Fruit fly (Drosophila melanogaster) whole organism, embryonic: Measurements from ENCODE around the gene CecB.

Experiments
- B-H2 ChIP-seq: fragments of 200-800 bp; sonication (Bioruptor generic); optimal IDR thresholded peaks from 2 replicates; lab custom pipeline; 2018; ENCODE audit warnings: missing biosample characterization, mild to moderate bottlenecking, missing genetic modification characterization
- CG10431 ChIP-seq: fragments of 200-800 bp; sonication (Bioruptor generic); optimal IDR thresholded peaks from 3 replicates; lab custom pipeline; 2018; ENCODE audit warnings: missing biosample characterization, mild to moderate bottlenecking, missing genetic modification characterization
- CG11504 ChIP-seq: fragments of 200-800 bp; sonication (Bioruptor generic); optimal IDR thresholded peaks from 3 replicates; lab custom pipeline; 2019; ENCODE audit warnings: missing biosample characterization, mild to moderate bottlenecking, missing genetic modification characterization, moderate library complexity
- CG12769 ChIP-seq: fragments of 200-800 bp; sonication (Bioruptor generic); optimal IDR thresholded peaks from 2 replicates; lab custom pipeline; 2019; ENCODE audit warnings: missing biosample characterization, mild to moderate bottlenecking, missing genetic modification characterization, moderate library complexity
- CG13287 ChIP-seq: fragments of 200-800 bp; sonication (Bioruptor generic); IDR thresholded peaks from 2 replicates; pipeline ENCODE4 v1.3.6; 2022; ENCODE audit warnings: missing biosample characterization, missing genetic modification characterization; ENCODE audit not compliant: partially characterized antibody
- CG15514 ChIP-seq: fragments of 200-800 bp; sonication (Bioruptor generic); optimal IDR thresholded peaks from 3 replicates; lab custom pipeline; 2017; ENCODE audit warnings: missing biosample characterization, missing genetic modification characterization, mild to moderate bottlenecking, moderate library complexity, missing genetic modification reagents
- CG15601 ChIP-seq: fragments of 200-800 bp; sonication (Bioruptor generic); optimal IDR thresholded peaks from 3 replicates; lab custom pipeline; 2019; ENCODE audit warnings: missing biosample characterization, mild to moderate bottlenecking, missing genetic modification characterization, moderate library complexity
- CG16779 ChIP-seq: fragments of 200-800 bp; sonication (Bioruptor generic); IDR thresholded peaks from 2 replicates; pipeline ENCODE4 v1.3.6; 2022; ENCODE audit warnings: missing biosample characterization, missing genetic modification characterization
- CG18764 ChIP-seq: fragments of 200-800 bp; sonication (Bioruptor generic); optimal IDR thresholded peaks from 3 replicates; lab custom pipeline; 2016; ENCODE audit warnings: missing biosample characterization, missing genetic modification characterization
- CG2199 ChIP-seq: fragments of 200-800 bp; sonication (Bioruptor generic); IDR thresholded peaks from 3 replicates; pipeline ENCODE4 v1.3.6; 2022; ENCODE audit warnings: missing biosample characterization, missing genetic modification characterization
- CG3995 ChIP-seq: fragments of 200-800 bp; sonication (Bioruptor generic); optimal IDR thresholded peaks from 3 replicates; lab custom pipeline; 2016; ENCODE audit warnings: missing biosample characterization, missing genetic modification characterization
- CG6254 ChIP-seq: fragments of 200-800 bp; sonication (Bioruptor generic); optimal IDR thresholded peaks from 3 replicates; lab custom pipeline; 2017; ENCODE audit warnings: mild to moderate bottlenecking, missing biosample characterization, missing genetic modification reagents, missing genetic modification characterization
- CG6854 ChIP-seq: fragments of 200-800 bp; sonication (Bioruptor generic); optimal IDR thresholded peaks from 3 replicates; lab custom pipeline; 2017; ENCODE audit warnings: missing biosample characterization, mild to moderate bottlenecking, missing genetic modification characterization
- CG8290 ChIP-seq, 3 experiments: fragments of 200-800 bp; sonication (Bioruptor generic); optimal IDR thresholded peaks; 2 replicates each; lab custom pipeline; 2016 to 2019; ENCODE audit warnings: missing biosample characterization in 3 of 3, missing genetic modification characterization in 3 of 3, mild to moderate bottlenecking in 2 of 3, moderate library complexity in 1 of 3
- CHES-1-like ChIP-seq: fragments of 200-800 bp; sonication (Bioruptor generic); optimal IDR thresholded peaks from 2 replicates; lab custom pipeline; 2016; ENCODE audit warnings: missing biosample characterization, missing genetic modification characterization
- CoRest ChIP-seq: fragments of 200-800 bp; sonication (Bioruptor generic); optimal IDR thresholded peaks from 3 replicates; lab custom pipeline; 2018; ENCODE audit warnings: missing biosample characterization, mild to moderate bottlenecking, missing genetic modification characterization, moderate library complexity
- Dbx ChIP-seq: fragments of 200-800 bp; sonication (Bioruptor generic); IDR thresholded peaks from 3 replicates; pipeline ENCODE4 v1.3.6; 2022; ENCODE audit warnings: missing biosample characterization, missing genetic modification characterization
- Dp ChIP-seq: fragments of 200-800 bp; sonication (Bioruptor generic); optimal IDR thresholded peaks from 2 replicates; lab custom pipeline; 2018; ENCODE audit warnings: missing biosample characterization, mild to moderate bottlenecking, missing genetic modification characterization, moderate library complexity
- E2f2 ChIP-seq: fragments of 200-800 bp; sonication (Bioruptor generic); IDR thresholded peaks from 2 replicates; pipeline ENCODE4 v1.3.6; 2022; ENCODE audit warnings: missing biosample characterization, missing genetic modification characterization
- Ets65A ChIP-seq: fragments of 200-800 bp; sonication (Bioruptor generic); peaks from one replicate; lab custom pipeline; 2016; ENCODE audit warnings: missing biosample characterization, missing genetic modification characterization
- HLH3B ChIP-seq: fragments of 200-800 bp; sonication (Bioruptor generic); IDR thresholded peaks from 2 replicates; pipeline ENCODE4 v1.3.6; 2022; ENCODE audit warnings: missing biosample characterization, missing genetic modification characterization
- Hr51 ChIP-seq, 2 experiments: fragments of 200-800 bp; sonication (Bioruptor generic); optimal IDR thresholded peaks; 2 replicates in 1 of 2; 3 replicates in 1 of 2; lab custom pipeline; 2016 to 2018; ENCODE audit warnings: missing biosample characterization in 2 of 2, missing genetic modification characterization in 2 of 2, mild to moderate bottlenecking in 1 of 2, moderate library complexity in 1 of 2
- Med ChIP-seq: fragments of 200-800 bp; sonication (Bioruptor generic); peaks from one replicate; lab custom pipeline; 2016; ENCODE audit warnings: missing biosample characterization, missing genetic modification characterization, mild to moderate bottlenecking, inconsistent platforms, moderate library complexity
- Nf-YC ChIP-seq: fragments of 200-800 bp; optimal IDR thresholded peaks from 3 replicates; lab custom pipeline; 2019; ENCODE audit warnings: missing biosample characterization, mild to moderate bottlenecking, missing genetic modification characterization, moderate library complexity
- Side ChIP-seq: fragments of 200-800 bp; sonication (Bioruptor generic); optimal IDR thresholded peaks from 2 replicates; lab custom pipeline; 2016; ENCODE audit warnings: missing biosample characterization, missing genetic modification characterization
- ara ChIP-seq: fragments of 200-800 bp; sonication (Bioruptor generic); IDR thresholded peaks from 2 replicates; pipeline ENCODE4 v1.3.6; 2022; ENCODE audit warnings: missing biosample characterization, missing genetic modification characterization
- bsh ChIP-seq, 2 experiments: fragments of 200-800 bp; sonication (Bioruptor generic); optimal IDR thresholded peaks; 2 replicates each; lab custom pipeline; 2017 to 2018; ENCODE audit warnings: mild to moderate bottlenecking in 2 of 2, missing biosample characterization in 2 of 2, missing genetic modification characterization in 2 of 2, moderate library complexity in 1 of 2
- chinmo ChIP-seq: fragments of 200-800 bp; sonication (Bioruptor generic); IDR thresholded peaks from 4 replicates; pipeline ENCODE4 v1.3.6; 2022; ENCODE audit warnings: missing biosample characterization, missing genetic modification characterization; ENCODE audit not compliant: partially characterized antibody
- ci ChIP-seq: fragments of 200-800 bp; sonication (Bioruptor generic); IDR thresholded peaks from 3 replicates; pipeline ENCODE4 v1.3.6; 2022; ENCODE audit warnings: missing biosample characterization, missing genetic modification characterization
- cwo ChIP-seq: fragments of 200-800 bp; sonication (Bioruptor generic); optimal IDR thresholded peaks from 3 replicates; lab custom pipeline; 2017; ENCODE audit warnings: missing biosample characterization, missing genetic modification characterization, mild to moderate bottlenecking, moderate library complexity, missing genetic modification reagents
- eve ChIP-seq, 2 experiments: fragments of >200 bp; optimal IDR thresholded peaks; 2 replicates each; lab custom pipeline; 2017; ENCODE audit warnings: missing biosample characterization in 2 of 2, missing genetic modification characterization in 2 of 2
- lbe ChIP-seq: fragments of 200-800 bp; sonication (Bioruptor generic); optimal IDR thresholded peaks from 2 replicates; lab custom pipeline; 2016; ENCODE audit warnings: missing biosample characterization, mild to moderate bottlenecking, missing genetic modification characterization
- nau ChIP-seq: fragments of 200-800 bp; sonication (Bioruptor generic); optimal IDR thresholded peaks from 3 replicates; lab custom pipeline; 2017; ENCODE audit warnings: missing biosample characterization, mild to moderate bottlenecking, missing genetic modification characterization, missing genetic modification reagents
- oc ChIP-seq: fragments of 200-800 bp; sonication (Bioruptor generic); optimal IDR thresholded peaks from 2 replicates; lab custom pipeline; 2018; ENCODE audit warnings: missing biosample characterization, mild to moderate bottlenecking, missing genetic modification characterization, moderate library complexity
- pzg ChIP-seq: fragments of 200-800 bp; sonication (Bioruptor generic); optimal IDR thresholded peaks from 3 replicates; lab custom pipeline; 2018; ENCODE audit warnings: missing biosample characterization, mild to moderate bottlenecking, missing genetic modification characterization, moderate library complexity
- sens ChIP-seq: fragments of 200-800 bp; sonication (Bioruptor generic); peaks from one replicate; lab custom pipeline; 2016; ENCODE audit warnings: missing biosample characterization, missing genetic modification characterization
- seq ChIP-seq: fragments of 200-800 bp; sonication (Bioruptor generic); IDR thresholded peaks from 2 replicates; pipeline ENCODE4 v1.3.6; 2022; ENCODE audit warnings: missing biosample characterization, missing genetic modification characterization
- sug ChIP-seq: fragments of 200-800 bp; optimal IDR thresholded peaks from 2 replicates; lab custom pipeline; 2019; ENCODE audit warnings: missing biosample characterization, mild to moderate bottlenecking, missing genetic modification characterization, moderate library complexity
- trh ChIP-seq: fragments of 200-800 bp; sonication (Bioruptor generic); optimal IDR thresholded peaks from 2 replicates; lab custom pipeline; 2016; ENCODE audit warnings: missing biosample characterization, missing genetic modification characterization
- vvl ChIP-seq: fragments of 200-800 bp; sonication (Bioruptor generic); IDR thresholded peaks from 2 replicates; pipeline ENCODE4 v1.3.6; 2022; ENCODE audit warnings: missing biosample characterization, missing genetic modification characterization

Gene CecB

dm6 chr3R:30208011-30208410 lies 5.6 kb downstream of the CecB start:
- peak; percentile 28; the same call in 1 of the 2 replicates for TF ChIP-seq ara (GFP tag; lab: Robert Waterston, UW)
- TF ChIP-seq Ets65A (GFP tag; lab: Kevin White, UChicago) = peak; percentile 52
- no peak for TF ChIP-seq CoRest
- no peak for TF ChIP-seq CG2199 (GFP tag; lab: Robert Waterston, UW)
- 0 out of 2 replicates have a peak, but pooled peaks have one; percentile 7 for TF ChIP-seq CG16779
- peak; percentile 80 for TF ChIP-seq Med (GFP tag; lab: Kevin White, UChicago)

DNA sequence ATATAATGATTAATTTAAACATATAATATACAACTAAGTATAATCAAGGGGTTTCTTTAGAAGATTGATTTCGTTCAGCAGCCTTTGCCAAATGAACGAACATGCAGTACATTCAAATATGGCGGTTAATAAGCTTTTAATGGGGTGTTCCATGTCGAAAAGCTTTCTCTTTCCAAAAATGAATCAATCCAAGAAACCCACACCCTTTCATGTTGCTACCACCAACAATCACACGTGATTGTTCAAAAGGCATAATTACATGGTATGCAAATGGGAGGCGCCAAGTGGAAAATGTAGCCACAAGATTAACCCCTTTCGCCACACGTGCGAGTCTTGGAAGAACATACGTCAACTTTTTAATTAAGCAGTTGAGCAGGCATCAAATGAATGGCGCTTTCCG lies 7.7 kb downstream of the CecB start:
- TF ChIP-seq Dbx (GFP tag; lab: Robert Waterston, UW) (peak; percentile 44; the same call in 1 of the 3 replicates), CG3995 (peak; percentile 69), Nf-YC (tag; lab: Kevin White, UChicago) (peak; percentile 18), lbe (GFP tag; lab: Kevin White, UChicago) (peak; percentile 48), chinmo (GFP tag; lab: Robert Waterston, UW) (peak; percentile 29; the same call in 1 of the 4 replicates), seq (GFP tag; lab: Robert Waterston, UW) (no peak), nau (GFP tag; lab: Kevin White, UChicago) (peak; percentile 2), bsh (GFP tag; optimal IDR thresholded peaks at IDR 0.05; lab: Kevin White, UChicago) (no peak), sug (tag; lab: Kevin White, UChicago) (peak; percentile 13), CG18764 (no peak), pzg (GFP tag; lab: Kevin White, UChicago) (peak; percentile 19), CG8290 (GFP tag; optimal IDR thresholded peaks at IDR 0.05; lab: Kevin White, UChicago) (no peak), CG8290 (tag; optimal IDR thresholded peaks at IDR 0.05; lab: Kevin White, UChicago) (peak in 1 of 2 experiments; percentile 11), sens (peak; percentile 12), CG10431 (peak; percentile 99), CG13287 (peak; percentile 5; the same call in 1 of the 2 replicates), CG15601 (tag; lab: Kevin White, UChicago) (no peak), E2f2 (GFP tag; lab: Robert Waterston, UW) (peak; percentile 90), trh (GFP tag; lab: Kevin White, UChicago) (no peak), HLH3B (GFP tag; lab: Robert Waterston, UW) (no peak; the same call in 1 of the 2 replicates), CG6254 (GFP tag; lab: Kevin White, UChicago) (peak; percentile 98), Hr51 (GFP tag; optimal IDR thresholded peaks at IDR 0.05; lab: Kevin White, UChicago) (peak in 1 of 2 experiments; percentile 54), CG6854 (no peak), CG12769 (tag; lab: Kevin White, UChicago) (peak; percentile 6), CHES-1-like (GFP tag; lab: Kevin White, UChicago) (no peak), B-H2 (peak; percentile 1), CG11504 (tag; lab: Kevin White, UChicago) (peak; percentile 72), Side (GFP tag; lab: Kevin White, UChicago) (no peak), ci (GFP tag; lab: Robert Waterston, UW) (peak; percentile 18; the same call in 1 of the 3 replicates), Dp (GFP tag; lab: Kevin White, UChicago) (peak; percentile 75), vvl (GFP tag; lab: Robert Waterston, UW) (peak; percentile 35; the same call in 1 of the 2 replicates), cwo (peak; percentile 73), oc (tag; lab: Kevin White, UChicago) (no peak), eve (GFP tag; optimal IDR thresholded peaks at IDR 0.05; lab: Kevin White, UChicago) (peak in 1 of 2 experiments; percentile 61), CG15514 (GFP tag; lab: Kevin White, UChicago) (peak; percentile 71)
